Worm (Caenorhabditis elegans): ENCODE data around the gene F40H3.2.
A peak's percentile ranks its signal among the peaks of the same experiment; 100 is the strongest.

F40H3.2 gene

DNA sequence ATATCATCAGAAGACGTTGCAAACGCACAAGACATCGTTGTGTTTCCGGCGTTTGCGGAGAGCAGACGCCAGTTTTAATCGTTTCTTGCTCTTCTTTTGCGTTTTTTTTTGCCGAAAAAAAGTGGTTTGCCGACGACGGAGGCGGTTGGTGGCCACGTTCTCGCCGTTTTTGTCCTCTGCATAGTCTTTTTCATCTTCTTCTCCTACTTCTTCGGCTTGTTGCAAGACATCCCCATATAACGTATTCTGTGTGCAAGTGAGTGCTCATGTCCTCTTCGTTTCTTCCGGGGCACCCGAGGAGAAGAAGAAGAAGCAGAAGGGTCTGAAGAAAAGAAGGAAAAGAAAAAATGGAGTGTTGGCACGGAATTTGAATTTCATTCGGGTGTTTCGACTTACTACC, 1.6 kb downstream of the F40H3.2 start:
- no peak for TF ChIP-seq mml-1 (tag; optimal IDR thresholded peaks at IDR 0.05)
- TF ChIP-seq lin-39 (tag; optimal IDR thresholded peaks at IDR 0.05) = peak; percentile 31
- peak; percentile 26 for TF ChIP-seq nfya-1 (tag; optimal IDR thresholded peaks at IDR 0.05; ENCODE audit: insufficient read depth)
- TF ChIP-seq hmg-11 (tag; optimal IDR thresholded peaks at IDR 0.05) = peak; percentile 20
- TF ChIP-seq nhr-67 (tag; optimal IDR thresholded peaks at IDR 0.05) = no peak

DNA sequence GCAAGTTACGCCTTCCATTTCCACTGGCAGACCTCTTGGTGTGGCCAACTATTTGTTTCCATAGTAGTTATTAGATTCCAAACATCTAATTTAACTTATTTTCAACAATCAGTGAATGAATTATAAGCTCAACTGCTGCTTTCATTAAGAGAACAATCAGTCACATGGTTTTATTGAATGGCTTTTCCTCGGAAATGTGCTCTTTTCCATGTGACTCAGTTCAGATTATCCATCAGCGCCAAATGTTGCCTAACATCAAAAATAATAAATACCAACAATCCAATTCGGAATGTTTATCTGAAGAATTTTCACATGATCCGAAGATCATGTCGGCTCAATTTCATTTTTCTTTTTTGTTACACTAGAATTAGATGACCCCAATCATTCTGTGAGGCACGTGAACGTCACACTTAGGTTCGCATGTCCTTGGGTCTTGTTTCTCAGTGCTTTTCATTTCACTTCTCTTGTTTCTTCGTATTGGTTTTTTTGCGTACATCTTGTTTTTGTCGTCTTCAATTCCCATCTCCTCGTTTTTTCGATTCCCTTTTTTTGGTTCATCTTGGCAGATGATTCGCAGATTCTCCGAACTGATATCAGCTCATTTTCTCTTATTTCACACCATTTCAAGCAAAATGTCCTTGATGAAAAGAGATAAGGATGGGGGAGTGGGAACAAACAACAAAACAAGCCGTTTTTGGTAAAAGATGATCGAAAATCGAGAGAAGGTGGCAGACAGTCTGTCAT, 2.9 kb downstream of the F40H3.2 start:
- no peak for TF ChIP-seq fos-1 (tag; optimal IDR thresholded peaks at IDR 0.05)
- TF ChIP-seq mdl-1 (tag; optimal IDR thresholded peaks at IDR 0.05) = no peak
- TF ChIP-seq ztf-4 (tag; optimal IDR thresholded peaks at IDR 0.05) = no peak
- TF ChIP-seq lin-39 (tag; optimal IDR thresholded peaks at IDR 0.05) = no peak
- TF ChIP-seq unc-62 (GFP tag; optimal IDR thresholded peaks at IDR 0.05) = no peak
- TF ChIP-seq unc-39 (tag; optimal IDR thresholded peaks at IDR 0.05) = no peak
- TF ChIP-seq nhr-76 (tag; optimal IDR thresholded peaks at IDR 0.05) = no peak
- TF ChIP-seq nhr-237 (tag; optimal IDR thresholded peaks at IDR 0.05) = no peak
- no peak for TF ChIP-seq jun-1 (tag; optimal IDR thresholded peaks at IDR 0.05)
- TF ChIP-seq egl-27 (tag; optimal IDR thresholded peaks at IDR 0.05) = no peak
- TF ChIP-seq pha-4 (tag; optimal IDR thresholded peaks at IDR 0.05) = no peak
- no peak for TF ChIP-seq elt-3 (tag; optimal IDR thresholded peaks at IDR 0.05)
- peak; percentile 54 for TF ChIP-seq nhr-25 (tag; optimal IDR thresholded peaks at IDR 0.05)
- no peak for TF ChIP-seq eor-1 (tag; optimal IDR thresholded peaks at IDR 0.05)
- no peak for TF ChIP-seq snpc-4 (tag; optimal IDR thresholded peaks at IDR 0.05)
- peak; percentile 99 for TF ChIP-seq elt-1 (tag; optimal IDR thresholded peaks at IDR 0.05)
- TF ChIP-seq ceh-82 (tag; optimal IDR thresholded peaks at IDR 0.05) = no peak
- TF ChIP-seq pqm-1 (tag; optimal IDR thresholded peaks at IDR 0.05) = no peak
- peak; percentile 66 for TF ChIP-seq egl-5 (tag; optimal IDR thresholded peaks at IDR 0.05)

DNA sequence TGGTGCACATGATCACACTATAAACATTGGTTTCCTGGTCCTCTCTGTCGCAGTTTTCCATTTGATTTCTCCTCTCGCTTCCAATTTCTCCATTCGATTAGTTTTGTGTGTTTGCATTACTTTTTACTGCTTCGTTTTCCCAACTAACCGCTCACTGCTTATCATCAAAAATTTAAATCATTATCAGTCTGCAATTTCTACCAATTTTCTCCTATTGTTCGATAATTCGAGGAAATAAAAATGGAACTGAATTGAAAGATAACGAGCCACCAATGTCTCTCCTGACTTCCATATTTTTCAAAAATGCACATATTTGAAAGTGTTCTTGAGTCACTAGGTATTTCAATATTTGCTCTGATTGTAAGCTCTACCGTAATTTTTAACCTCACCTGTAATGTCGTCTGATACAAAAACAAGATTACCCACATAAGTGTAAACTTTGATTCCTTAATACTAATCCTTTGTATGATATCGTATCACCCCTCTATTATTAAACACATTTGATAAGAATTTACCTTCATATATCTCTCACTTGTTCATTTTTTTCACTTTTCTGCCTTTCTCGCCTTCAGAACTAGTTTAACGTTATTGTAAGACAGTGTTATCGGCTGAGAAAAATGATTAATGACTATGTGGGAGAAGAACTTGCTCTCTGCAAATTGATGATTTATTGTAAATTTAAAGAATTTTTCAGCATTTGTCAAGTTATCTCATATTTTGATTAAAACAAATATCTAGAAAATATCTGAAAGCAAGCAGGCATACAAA, 4.7 kb downstream of the F40H3.2 start:
- TF ChIP-seq nhr-25 (tag; optimal IDR thresholded peaks at IDR 0.05) (peak; percentile 20), pha-4 (tag; optimal IDR thresholded peaks at IDR 0.05) (peak; percentile 27), pqm-1 (tag; optimal IDR thresholded peaks at IDR 0.05) (peak; percentile 71), elt-2 (tag; optimal IDR thresholded peaks at IDR 0.05) (peak; percentile 90), egl-5 (tag; optimal IDR thresholded peaks at IDR 0.05) (no peak)

DNA sequence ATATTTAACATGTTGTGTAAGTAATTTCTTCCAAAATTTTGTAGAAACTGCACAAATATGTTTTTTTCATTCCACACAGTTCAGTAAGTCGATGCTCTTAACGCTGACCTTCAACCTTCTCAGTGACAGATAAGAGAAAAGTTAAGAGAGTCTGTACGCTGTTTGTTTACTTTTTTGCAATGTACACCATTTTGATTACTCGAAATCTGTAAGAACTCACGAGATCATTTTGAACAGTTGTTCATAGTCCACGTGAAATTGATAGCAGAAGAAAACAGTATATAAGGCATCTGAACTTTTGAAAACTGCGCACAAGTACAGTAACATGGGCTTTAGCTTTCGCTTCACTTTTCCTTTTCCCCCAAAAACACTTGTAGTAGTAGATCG, 5.3 kb downstream of the F40H3.2 start:
- TF ChIP-seq pha-4 (tag; optimal IDR thresholded peaks at IDR 0.05) (peak; percentile 83), nhr-67 (tag; optimal IDR thresholded peaks at IDR 0.05) (no peak)

DNA sequence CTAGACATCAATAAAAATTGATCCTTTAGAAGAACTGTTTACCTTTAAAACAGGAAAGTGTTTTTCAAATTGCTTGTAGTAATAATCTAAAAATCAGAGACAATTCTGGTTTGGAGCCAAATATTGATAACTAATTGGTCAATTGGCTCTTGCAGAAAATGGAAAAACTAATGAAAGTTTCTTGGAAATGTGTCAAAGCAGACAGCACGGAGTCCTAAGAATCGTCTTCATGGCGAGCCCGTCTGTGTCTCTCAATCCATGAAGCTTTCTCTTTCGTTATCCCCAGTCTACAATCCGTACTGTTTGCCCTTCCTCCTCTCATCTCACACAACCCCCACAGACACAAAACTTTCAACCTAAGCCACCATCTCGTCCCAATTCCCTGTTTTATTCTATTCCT, 6.1 kb downstream of the F40H3.2 start, which contains the start of gene F40H3.1:
TSS of gene F40H3.1 (plus strand) at position 301 of the 400 bp plus-strand sequence.
- TF ChIP-seq hmg-11 (tag; optimal IDR thresholded peaks at IDR 0.05) = no peak

DNA sequence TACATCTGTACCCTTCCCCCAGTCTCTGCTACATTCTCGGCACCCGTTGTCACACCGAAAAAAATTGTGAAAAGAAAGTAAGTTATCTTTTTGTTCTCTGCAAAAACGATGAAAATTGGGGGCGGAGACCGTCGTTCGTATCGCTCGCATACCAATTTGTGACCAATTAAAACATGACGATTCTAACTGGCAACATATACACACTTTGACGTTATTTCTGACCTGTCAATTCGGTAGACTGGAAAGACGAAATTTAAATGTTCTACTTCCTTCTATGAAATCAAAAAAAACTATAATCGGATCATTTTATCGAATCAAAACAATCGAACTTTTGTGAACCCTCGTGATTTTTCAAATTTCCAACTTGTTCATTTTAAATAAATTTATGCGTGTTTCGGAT, 7.1 kb downstream of the F40H3.2 start:
- TF ChIP-seq eor-1 (tag; optimal IDR thresholded peaks at IDR 0.05) (no peak), elt-2 (tag; optimal IDR thresholded peaks at IDR 0.05) (peak; percentile 2)

DNA sequence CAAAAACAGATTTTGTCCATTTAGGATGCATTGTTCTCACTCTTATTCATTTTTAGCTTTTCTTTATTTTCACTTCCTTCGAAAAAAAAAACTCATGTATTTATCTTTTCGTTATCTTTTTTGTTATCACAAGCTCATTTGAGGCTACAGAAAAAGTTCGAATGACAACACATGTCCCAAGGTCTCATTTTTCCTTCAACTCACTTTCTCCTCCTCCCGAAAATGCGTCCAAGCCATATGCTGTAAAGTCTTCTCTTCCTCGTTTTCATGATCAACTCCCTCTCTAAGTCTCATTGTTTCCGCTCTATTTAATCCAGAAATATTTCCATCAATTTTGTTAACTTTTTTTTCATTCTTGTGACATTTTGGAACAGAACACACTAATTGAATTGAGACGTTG, 7.9 kb downstream of the F40H3.2 start:
- TF ChIP-seq nfya-1 (tag; optimal IDR thresholded peaks at IDR 0.05; ENCODE audit: insufficient read depth) (peak; percentile 6), nhr-11 (tag; optimal IDR thresholded peaks at IDR 0.05) (no peak), egl-5 (tag; optimal IDR thresholded peaks at IDR 0.05) (no peak), fos-1 (tag; optimal IDR thresholded peaks at IDR 0.05) (no peak), fkh-2 (tag; optimal IDR thresholded peaks at IDR 0.05) (no peak), ceh-82 (tag; optimal IDR thresholded peaks at IDR 0.05) (no peak), nhr-43 (tag; optimal IDR thresholded peaks at IDR 0.05; ENCODE audit: poor library complexity, severe bottlenecking) (no peak), elt-2 (tag; optimal IDR thresholded peaks at IDR 0.05) (no peak)

Measured in whole organism, L3 larva.